Worm (Caenorhabditis elegans) whole organism, mixed stage, embryonic: ENCODE results near the gene xpc-1.
A peak's percentile ranks its signal among the peaks of the same experiment; 100 is the strongest.

ENCODE experiments used
- ces-1 ChIP-seq: fragments of 150-350 bp; optimal IDR thresholded peaks from 2 replicates; lab custom pipeline; 2014; ENCODE audit warnings: missing biosample characterization, missing genetic modification reagents, missing genetic modification characterization
- mep-1 ChIP-seq: fragments of 150-350 bp; optimal IDR thresholded peaks from 2 replicates; lab custom pipeline; 2017; ENCODE audit warnings: missing biosample characterization, missing genetic modification reagents, missing genetic modification characterization, inconsistent platforms
- nhr-28 ChIP-seq: fragments of 150-350 bp; optimal IDR thresholded peaks from 2 replicates; lab custom pipeline; 2014; ENCODE audit warnings: missing biosample characterization, missing genetic modification characterization
- ztf-11 ChIP-seq: fragments of 150-350 bp; optimal IDR thresholded peaks from 2 replicates; lab custom pipeline; 2014; ENCODE audit warnings: missing biosample characterization, missing genetic modification characterization

ce11 chrIV:2032946-2033411 is 40.1 kb downstream of the xpc-1 start, which contains the start of gene cpsf-1:
- peak; percentile 69 for TF ChIP-seq ces-1
- peak; percentile 93 for TF ChIP-seq mep-1 (tag; lab: Kevin White, UChicago)
- no peak for TF ChIP-seq ztf-11 (tag; lab: Kevin White, UChicago)
- no peak for TF ChIP-seq nhr-28 (tag; lab: Kevin White, UChicago)
